Fruit fly (Drosophila melanogaster) whole organism, pupa: Measurements from ENCODE around the gene CG4572.

Experiments used
- CG10348 ChIP-seq: fragments of 200-800 bp; sonication (Bioruptor generic); IDR thresholded peaks from 2 replicates; pipeline ENCODE4 v1.3.6; 2022; ENCODE audit warnings: missing biosample characterization, missing genetic modification characterization
- CG13204 ChIP-seq: fragments of 200-800 bp; sonication (Bioruptor generic); optimal IDR thresholded peaks from 2 replicates; lab custom pipeline; 2018; ENCODE audit warnings: missing biosample characterization, mild to moderate bottlenecking, missing genetic modification characterization, moderate library complexity
- CG14655 ChIP-seq: fragments of 200-800 bp; sonication (Bioruptor generic); optimal IDR thresholded peaks from 3 replicates; lab custom pipeline; 2017; ENCODE audit warnings: mild to moderate bottlenecking, missing biosample characterization, missing genetic modification reagents, missing genetic modification characterization
- CG15710 ChIP-seq: fragments of 200-800 bp; sonication (Bioruptor generic); optimal IDR thresholded peaks from 2 replicates; lab custom pipeline; 2018; ENCODE audit warnings: missing biosample characterization, mild to moderate bottlenecking, missing genetic modification characterization, moderate library complexity
- CG32121 ChIP-seq: fragments of 200-800 bp; sonication (Bioruptor generic); IDR thresholded peaks from 2 replicates; pipeline ENCODE4 v1.3.6; 2022; ENCODE audit warnings: missing biosample characterization, missing genetic modification characterization
- CG34367 ChIP-seq: fragments of 200-800 bp; sonication (Bioruptor generic); optimal IDR thresholded peaks from 2 replicates; lab custom pipeline; 2018; ENCODE audit warnings: missing biosample characterization, mild to moderate bottlenecking, missing genetic modification characterization
- CG4496 ChIP-seq: fragments of 200-800 bp; sonication (Bioruptor generic); IDR thresholded peaks from 3 replicates; pipeline ENCODE4 v1.3.6; 2022; ENCODE audit warnings: missing biosample characterization, missing genetic modification characterization
- CG8159 ChIP-seq: fragments of 200-800 bp; sonication (Bioruptor generic); optimal IDR thresholded peaks from 3 replicates; lab custom pipeline; 2018; ENCODE audit warnings: missing biosample characterization, mild to moderate bottlenecking, missing genetic modification characterization, moderate library complexity
- CG8301 ChIP-seq: fragments of 200-800 bp; sonication (Bioruptor generic); optimal IDR thresholded peaks from 2 replicates; lab custom pipeline; 2018; ENCODE audit warnings: missing biosample characterization, mild to moderate bottlenecking, missing genetic modification characterization
- CG9948 ChIP-seq: fragments of 200-800 bp; sonication (Bioruptor generic); optimal IDR thresholded peaks from 2 replicates; lab custom pipeline; 2018; ENCODE audit warnings: missing biosample characterization, mild to moderate bottlenecking, missing genetic modification characterization, moderate library complexity
- EcR ChIP-seq: fragments of 200-800 bp; sonication (Bioruptor generic); optimal IDR thresholded peaks from 3 replicates; lab custom pipeline; 2019; ENCODE audit warnings: missing biosample characterization, missing genetic modification characterization, mild to moderate bottlenecking, moderate library complexity, missing genetic modification reagents
- Ets98B ChIP-seq: fragments of 200-800 bp; sonication (Bioruptor generic); IDR thresholded peaks from 2 replicates; pipeline ENCODE4 v1.3.6; 2022; ENCODE audit warnings: missing biosample characterization, missing genetic modification characterization
- Pif1A ChIP-seq: fragments of 200-800 bp; sonication (Bioruptor generic); optimal IDR thresholded peaks from 3 replicates; lab custom pipeline; 2016; ENCODE audit warnings: missing biosample characterization, missing genetic modification characterization
- fd96Ca ChIP-seq: fragments of 200-800 bp; sonication (Bioruptor generic); IDR thresholded peaks from 3 replicates; pipeline ENCODE4 v1.3.6; 2022; ENCODE audit warnings: missing biosample characterization, missing genetic modification characterization

DNA sequence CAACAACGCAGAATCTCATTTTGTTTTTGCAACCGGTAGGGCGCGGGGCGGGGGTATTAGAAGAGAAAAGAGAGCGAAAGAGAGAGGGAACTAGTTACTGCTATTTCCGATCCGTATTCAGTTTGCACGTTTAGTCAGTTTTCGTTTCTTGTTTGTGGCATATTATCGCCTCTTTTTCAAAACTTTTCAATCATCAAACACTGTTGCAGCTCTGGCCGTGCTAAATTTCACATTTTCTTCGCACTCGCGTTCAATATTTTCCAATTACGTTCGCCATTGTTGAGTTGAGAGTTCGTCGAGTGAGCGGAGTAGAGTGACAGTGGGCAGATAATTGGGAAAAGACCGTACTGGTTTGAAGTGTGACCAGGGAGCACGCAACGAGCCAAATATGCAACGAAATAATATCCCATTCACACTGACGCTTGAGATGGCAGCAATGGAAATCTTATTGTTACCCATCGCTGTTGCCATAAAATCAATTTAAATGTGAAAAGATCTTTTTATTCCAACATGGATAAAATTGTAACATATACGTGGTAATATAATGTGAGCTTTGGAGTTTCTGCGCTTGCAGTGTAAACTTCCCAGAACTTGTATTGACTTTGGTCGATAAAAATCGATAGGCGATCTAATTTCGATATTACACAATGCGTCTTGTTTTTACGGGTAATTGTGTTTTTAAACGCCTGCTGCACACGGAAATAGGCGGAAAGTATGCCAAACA lies 3.0 kb downstream of the CG4572 start, which contains the start of the genes Ire1 and Mrm2:
- TF ChIP-seq Pif1A (GFP tag; lab: Kevin White, UChicago) (no peak), CG10348 (GFP tag; lab: Robert Waterston, UW) (0 out of 2 replicates have a peak, but pooled peaks have one; percentile 13), CG15710 (tag; lab: Kevin White, UChicago) (peak; percentile 63), CG34367 (tag; lab: Kevin White, UChicago) (peak; percentile 48), CG32121 (GFP tag; lab: Robert Waterston, UW) (peak; percentile 66), CG14655 (no peak), CG8301 (tag; lab: Kevin White, UChicago) (peak; percentile 53), CG13204 (GFP tag; lab: Kevin White, UChicago) (no peak), CG4496 (GFP tag; lab: Robert Waterston, UW) (peak; percentile 86), CG9948 (tag; lab: Kevin White, UChicago) (peak; percentile 59), CG8159 (peak; percentile 72), EcR (peak; percentile 35), Ets98B (GFP tag; lab: Robert Waterston, UW) (peak; percentile 68), fd96Ca (GFP tag; lab: Robert Waterston, UW) (peak; percentile 91)
